Fruit fly (Drosophila melanogaster): ENCODE results near the gene CG4042.

- TF ChIP-seq Tbp (GFP tag; optimal IDR thresholded peaks at IDR 0.05) (no peak), CG2712 (tag; optimal IDR thresholded peaks at IDR 0.05) (no peak), CG1832 (GFP tag; optimal IDR thresholded peaks at IDR 0.05) (no peak), Chrac-16 (GFP tag; optimal IDR thresholded peaks at IDR 0.05) (no peak), bbx (GFP tag; IDR thresholded peaks at IDR 0.05; ENCODE audit: partially characterized antibody) (no peak), CG31388 (GFP tag; optimal IDR thresholded peaks at IDR 0.05) (no peak)
These were observed 38.8 kb downstream of the CG4042 start for dm6 chr3L:20732492-20732891.

Data from whole organism, embryonic.